Fruit fly (Drosophila melanogaster): Measurements from ENCODE around the gene Pmi.

- no peak for TF ChIP-seq Sox14 (GFP tag; optimal IDR thresholded peaks at IDR 0.05)
- TF ChIP-seq Gug (GFP tag; IDR thresholded peaks at IDR 0.05), result no peak
- no peak for TF ChIP-seq CG11902 (GFP tag; optimal IDR thresholded peaks at IDR 0.05)
- no peak for TF ChIP-seq Eip75B (GFP tag; optimal IDR thresholded peaks at IDR 0.05)
- no peak for TF ChIP-seq OdsH (GFP tag; optimal IDR thresholded peaks at IDR 0.05)
- TF ChIP-seq CG9139 (GFP tag; optimal IDR thresholded peaks at IDR 0.05), result no peak
- TF ChIP-seq CG11294 (GFP tag; IDR thresholded peaks at IDR 0.05), result no peak
- no peak for TF ChIP-seq Blimp-1 (GFP tag; optimal IDR thresholded peaks at IDR 0.05)
- TF ChIP-seq Eip93F (GFP tag; optimal IDR thresholded peaks at IDR 0.05), result no peak
- TF ChIP-seq CG3919 (GFP tag; optimal IDR thresholded peaks at IDR 0.05), result no peak
- no peak for TF ChIP-seq net (GFP tag; optimal IDR thresholded peaks at IDR 0.05)
These were observed 28.5 kb upstream of the Pmi start for dm6 chr3L:5751417-5751739.

All from whole organism, prepupa.